Worm (Caenorhabditis elegans): ENCODE data around the gene Y57A10A.24.

ce11 chrII:12289085-12289484 lies 46.3 kb downstream of the Y57A10A.24 start, which contains the start of gene Y57A10A.31:
- TF ChIP-seq pha-4 (tag; optimal IDR thresholded peaks at IDR 0.05) (no peak), ztf-11 (tag; optimal IDR thresholded peaks at IDR 0.05) (no peak), nhr-237 (tag; optimal IDR thresholded peaks at IDR 0.05) (no peak), nhr-12 (tag; optimal IDR thresholded peaks at IDR 0.05) (no peak), unc-62 (GFP tag; optimal IDR thresholded peaks at IDR 0.05) (no peak), snpc-4 (tag; optimal IDR thresholded peaks at IDR 0.05) (no peak), jun-1 (tag; optimal IDR thresholded peaks at IDR 0.05) (no peak), elt-2 (tag; optimal IDR thresholded peaks at IDR 0.05) (no peak), daf-12 (tag; optimal IDR thresholded peaks at IDR 0.05) (no peak), elt-1 (tag; optimal IDR thresholded peaks at IDR 0.05) (no peak)
